Worm (Caenorhabditis elegans): ENCODE data around the gene gad-3.

DNA sequence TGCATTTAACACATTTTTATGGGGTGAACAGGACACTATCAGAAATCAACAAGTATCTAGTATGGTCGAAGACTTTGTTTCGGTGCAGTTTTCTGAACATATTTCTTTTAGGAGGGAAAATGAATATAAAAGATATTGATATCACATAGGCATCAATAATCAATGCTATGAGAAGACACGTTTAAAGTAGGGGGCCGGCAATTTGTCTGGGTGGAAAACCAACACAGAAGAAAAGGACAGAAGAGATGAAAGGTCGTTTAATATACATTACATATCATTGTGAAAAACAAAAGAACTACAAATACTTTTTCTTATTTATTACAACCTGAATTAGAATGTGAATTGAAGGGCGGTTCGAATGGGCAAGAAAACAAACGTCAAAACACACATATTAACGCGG is 20.5 kb downstream of the gad-3 start:
- TF ChIP-seq hmg-4 (GFP tag; optimal IDR thresholded peaks at IDR 0.05), result no peak
- no peak for TF ChIP-seq ama-1 (optimal IDR thresholded peaks at IDR 0.05)
- no peak for TF ChIP-seq flt-1 (GFP tag; IDR thresholded peaks at IDR 0.05)
- no peak for TF ChIP-seq ceh-36 (tag; optimal IDR thresholded peaks at IDR 0.05)
- no peak for TF ChIP-seq hmbx-1 (tag; optimal IDR thresholded peaks at IDR 0.05)
- no peak for TF ChIP-seq B0310.2 (tag; optimal IDR thresholded peaks at IDR 0.05)
- no peak for TF ChIP-seq scrt-1 (GFP tag; IDR thresholded peaks at IDR 0.05)
- no peak for TF ChIP-seq tra-4 (tag; optimal IDR thresholded peaks at IDR 0.05)
- no peak for TF ChIP-seq tbx-37 (GFP tag; conservative IDR thresholded peaks at IDR 0.05)
